Worm (Caenorhabditis elegans): ENCODE measurements around the gene str-246.

str-246 gene

DNA sequence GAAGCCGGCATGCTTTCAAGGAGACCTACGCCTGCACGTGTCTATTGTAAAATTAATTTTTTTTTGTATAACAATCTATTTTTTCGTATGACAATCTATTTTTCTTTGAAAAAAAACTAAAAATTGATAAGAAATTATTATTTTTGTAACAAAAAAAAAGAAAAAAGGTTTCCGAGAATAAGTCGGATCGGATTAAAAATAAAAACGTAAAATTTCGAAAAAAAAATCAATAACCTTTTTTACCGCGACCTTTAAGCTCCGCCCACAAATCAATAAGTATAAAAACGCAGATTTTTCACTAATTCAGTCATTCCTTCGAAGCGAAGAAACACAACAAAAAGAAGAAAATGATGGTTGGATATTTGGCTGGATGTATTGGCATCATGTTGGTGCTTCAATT lies 1.9 kb downstream of the str-246 start, which contains the start of gene W09D6.4:
Gene W09D6.4, plus strand, starts transcription at position 301 of the 400 bp plus-strand sequence.
- TF ChIP-seq lsy-2 (tag; optimal IDR thresholded peaks at IDR 0.05) (no peak), blmp-1 (tag; optimal IDR thresholded peaks at IDR 0.05; ENCODE audit: insufficient read depth) (no peak), dmd-4 (tag; optimal IDR thresholded peaks at IDR 0.05) (no peak), ama-1 (optimal IDR thresholded peaks at IDR 0.05) (no peak), unc-39 (tag; optimal IDR thresholded peaks at IDR 0.05) (no peak), lin-39 (tag; optimal IDR thresholded peaks at IDR 0.05) (no peak), aly-2 (tag; optimal IDR thresholded peaks at IDR 0.05) (no peak), nhr-23 (tag; optimal IDR thresholded peaks at IDR 0.05) (no peak), ceh-16 (tag; optimal IDR thresholded peaks at IDR 0.05) (no peak), ceh-82 (tag; optimal IDR thresholded peaks at IDR 0.05) (no peak), elt-3 (tag; optimal IDR thresholded peaks at IDR 0.05) (no peak), zag-1 (tag; optimal IDR thresholded peaks at IDR 0.05) (no peak)

DNA sequence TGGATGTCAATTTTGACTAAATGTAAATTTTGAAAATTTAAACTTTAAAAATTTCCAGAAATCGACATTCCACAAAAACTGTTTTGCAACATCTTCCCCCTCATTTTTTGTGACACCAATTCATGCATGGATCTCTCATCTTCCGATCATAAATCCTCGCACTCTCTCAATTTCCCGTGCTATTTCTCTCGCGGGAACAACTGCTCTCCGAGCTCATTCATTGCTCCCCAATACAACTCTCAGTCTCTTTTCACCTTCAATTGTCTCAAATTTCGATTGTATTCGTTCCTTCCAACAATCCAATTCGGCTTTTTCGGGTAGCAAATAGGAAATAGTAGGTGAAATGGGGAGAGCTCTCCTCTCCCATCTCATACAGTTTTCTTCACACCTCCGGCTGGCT lies 5.1 kb downstream of the str-246 start:
- no peak for TF ChIP-seq dmd-4 (tag; optimal IDR thresholded peaks at IDR 0.05)
- TF ChIP-seq nhr-25 (tag; optimal IDR thresholded peaks at IDR 0.05): no peak
- no peak for TF ChIP-seq lsy-2 (tag; optimal IDR thresholded peaks at IDR 0.05)
- TF ChIP-seq aly-2 (tag; optimal IDR thresholded peaks at IDR 0.05): no peak

DNA sequence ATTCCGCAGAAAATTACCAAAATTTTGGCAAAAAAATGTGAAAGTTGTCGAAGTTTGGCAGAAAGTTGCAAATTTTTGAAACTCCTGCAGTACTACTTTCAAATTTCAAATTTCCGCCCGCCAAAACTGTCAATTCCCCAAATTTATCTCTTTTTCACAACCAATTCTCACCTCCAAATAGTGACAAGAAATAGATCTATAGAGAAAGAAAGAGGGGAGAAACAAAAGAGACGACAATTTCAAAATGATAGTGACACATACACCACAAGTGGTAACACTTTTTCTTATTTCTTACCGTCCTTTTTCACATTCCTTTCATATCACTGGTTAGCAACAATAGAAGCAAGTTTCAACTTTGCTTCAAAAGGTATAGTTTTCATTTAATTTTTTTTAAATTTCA lies 6.5 kb downstream of the str-246 start:
- no peak for TF ChIP-seq nhr-11 (tag; optimal IDR thresholded peaks at IDR 0.05)
- TF ChIP-seq ceh-16 (tag; optimal IDR thresholded peaks at IDR 0.05): no peak
- no peak for TF ChIP-seq ztf-11 (tag; optimal IDR thresholded peaks at IDR 0.05)
- peak; percentile 31 for TF ChIP-seq fos-1 (tag; optimal IDR thresholded peaks at IDR 0.05)

DNA sequence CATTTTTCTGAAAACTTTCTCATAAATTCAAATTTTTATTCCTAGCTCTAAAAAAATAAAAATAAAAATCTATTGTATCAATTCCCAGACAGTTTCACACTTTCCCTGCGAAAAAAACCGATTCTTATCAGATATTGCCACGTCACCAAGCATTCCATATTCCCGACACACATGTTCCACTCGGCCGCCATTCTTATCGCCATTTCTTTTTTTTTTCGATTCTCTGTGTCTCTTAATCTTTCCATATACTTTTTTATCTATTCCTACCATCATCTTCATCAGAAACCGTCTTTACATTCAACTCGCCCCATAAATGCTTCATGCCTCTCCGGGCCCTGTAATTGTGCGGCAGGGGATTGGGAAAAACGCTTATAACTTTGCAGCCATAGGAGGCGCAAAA lies 9.9 kb downstream of the str-246 start:
- TF ChIP-seq fos-1 (tag; optimal IDR thresholded peaks at IDR 0.05) (peak; percentile 82), F13H6.1 (tag; optimal IDR thresholded peaks at IDR 0.05) (peak; percentile 2), crh-2 (tag; optimal IDR thresholded peaks at IDR 0.05) (peak; percentile 94), blmp-1 (tag; optimal IDR thresholded peaks at IDR 0.05; ENCODE audit: insufficient read depth) (peak; percentile 27), ztf-4 (tag; optimal IDR thresholded peaks at IDR 0.05) (no peak), lsy-2 (tag; optimal IDR thresholded peaks at IDR 0.05) (no peak)

DNA sequence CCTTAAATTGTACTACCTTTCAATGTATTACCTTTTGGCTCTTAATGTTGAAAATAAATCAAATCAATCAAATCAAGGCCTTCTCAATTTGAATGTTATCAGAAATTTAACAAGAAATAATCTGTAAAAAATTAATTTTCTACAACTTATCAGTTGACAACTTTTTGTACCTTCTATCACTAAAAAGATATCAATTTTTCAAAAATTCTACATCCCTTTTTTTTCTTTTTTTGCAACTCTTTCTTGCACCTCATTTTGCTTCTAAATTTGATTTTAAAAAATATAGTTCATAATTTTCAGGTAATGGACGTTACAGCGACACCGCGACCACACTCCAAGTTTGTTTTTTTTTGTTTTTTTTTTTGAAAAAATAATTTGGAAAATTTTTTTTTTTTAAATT lies 10.7 kb downstream of the str-246 start, which contains the start of gene W09D6.5:
Gene W09D6.5, plus strand, starts transcription at position 301 of the 400 bp plus-strand sequence.
- TF ChIP-seq elt-3 (tag; optimal IDR thresholded peaks at IDR 0.05) (no peak), ama-1 (optimal IDR thresholded peaks at IDR 0.05) (no peak), ztf-11 (tag; optimal IDR thresholded peaks at IDR 0.05) (no peak), sem-4 (tag; optimal IDR thresholded peaks at IDR 0.05) (no peak), aly-2 (tag; optimal IDR thresholded peaks at IDR 0.05) (no peak), mdl-1 (tag; optimal IDR thresholded peaks at IDR 0.05) (no peak), ztf-1 (GFP tag; conservative IDR thresholded peaks at IDR 0.05) (no peak), peb-1 (tag; optimal IDR thresholded peaks at IDR 0.05) (no peak), ceh-16 (tag; optimal IDR thresholded peaks at IDR 0.05) (no peak), unc-62 (GFP tag; optimal IDR thresholded peaks at IDR 0.05) (no peak), nhr-10 (tag; optimal IDR thresholded peaks at IDR 0.05) (no peak), nhr-12 (tag; optimal IDR thresholded peaks at IDR 0.05) (no peak), zag-1 (tag; optimal IDR thresholded peaks at IDR 0.05) (no peak), unc-55 (GFP tag; optimal IDR thresholded peaks at IDR 0.05) (no peak), C34F6.9 (tag; optimal IDR thresholded peaks at IDR 0.05) (no peak), ZK546.5 (tag; optimal IDR thresholded peaks at IDR 0.05) (no peak), gmeb-1 (tag; optimal IDR thresholded peaks at IDR 0.05) (no peak), sma-3 (GFP tag; optimal IDR thresholded peaks at IDR 0.05) (no peak)

DNA sequence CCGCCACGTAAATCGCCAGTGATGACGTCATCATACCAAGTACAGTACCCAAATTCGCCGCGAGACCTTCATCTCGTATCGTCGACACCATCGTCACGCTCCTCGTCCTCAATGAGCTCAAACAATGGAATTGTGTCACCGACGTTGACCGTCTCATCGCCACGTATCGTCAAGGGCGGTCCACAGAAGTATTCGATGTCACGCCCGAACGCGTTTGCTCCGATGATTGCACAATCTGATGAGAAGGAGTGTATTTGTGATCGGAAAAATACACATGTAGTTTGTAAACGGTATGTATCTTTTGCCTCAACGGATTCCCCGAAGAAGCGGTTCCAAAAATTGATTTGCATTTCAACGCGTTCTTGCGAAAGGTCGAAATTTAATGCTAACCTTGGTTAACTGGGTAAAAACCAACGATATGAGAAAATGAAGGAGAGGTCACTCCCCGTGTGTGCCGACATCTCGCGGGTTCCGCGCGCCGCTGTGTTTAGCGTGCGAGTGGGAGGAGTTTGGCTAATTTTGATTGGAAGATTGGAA lies 12.7 kb downstream of the str-246 start:
- peak; percentile 16 for TF ChIP-seq gmeb-1 (tag; optimal IDR thresholded peaks at IDR 0.05)
- no peak for TF ChIP-seq nhr-129 (tag; optimal IDR thresholded peaks at IDR 0.05)
- peak; percentile 10 for TF ChIP-seq fos-1 (tag; optimal IDR thresholded peaks at IDR 0.05)
- peak; percentile 98 for TF ChIP-seq ama-1 (optimal IDR thresholded peaks at IDR 0.05)
- no peak for TF ChIP-seq lin-39 (tag; optimal IDR thresholded peaks at IDR 0.05)
- no peak for TF ChIP-seq nhr-237 (tag; optimal IDR thresholded peaks at IDR 0.05)
- TF ChIP-seq snpc-4 (tag; optimal IDR thresholded peaks at IDR 0.05): peak; percentile 97
- TF ChIP-seq unc-55 (GFP tag; optimal IDR thresholded peaks at IDR 0.05): peak; percentile 2
- TF ChIP-seq sma-3 (GFP tag; optimal IDR thresholded peaks at IDR 0.05): peak; percentile 65
- peak; percentile 62 for TF ChIP-seq crh-2 (tag; optimal IDR thresholded peaks at IDR 0.05)
- peak; percentile 77 for TF ChIP-seq nhr-21 (tag; optimal IDR thresholded peaks at IDR 0.05)
- peak; percentile 2 to 45 for TF ChIP-seq lsy-2 (tag; optimal IDR thresholded peaks at IDR 0.05)
- peak; percentile 63 for TF ChIP-seq lin-13 (GFP tag; optimal IDR thresholded peaks at IDR 0.05)
- TF ChIP-seq zag-1 (tag; optimal IDR thresholded peaks at IDR 0.05): no peak
- TF ChIP-seq nhr-25 (tag; optimal IDR thresholded peaks at IDR 0.05): peak; percentile 9
- no peak for TF ChIP-seq nhr-10 (tag; optimal IDR thresholded peaks at IDR 0.05)
- peak; percentile 51 for TF ChIP-seq ceh-16 (tag; optimal IDR thresholded peaks at IDR 0.05)
- peak; percentile 24 for TF ChIP-seq egl-27 (tag; optimal IDR thresholded peaks at IDR 0.05)
- peak; percentile 5 for TF ChIP-seq sma-9 (GFP tag; optimal IDR thresholded peaks at IDR 0.05)
- no peak for TF ChIP-seq sma-9 (tag; optimal IDR thresholded peaks at IDR 0.05)

Data from whole organism, L2 larva.